Worm (Caenorhabditis elegans) whole organism, early embryonic: Measurements from ENCODE around the gene T23G7.3.

ENCODE experiments used
- B0310.2 ChIP-seq: sonication (generic microtip); optimal IDR thresholded peaks from 2 replicates; lab custom pipeline; 2016; ENCODE audit warnings: mild to moderate bottlenecking, missing genetic modification characterization, missing compliant biosample characterization
- aly-1 ChIP-seq: sonication (generic microtip); optimal IDR thresholded peaks from 2 replicates; lab custom pipeline; 2016; ENCODE audit warnings: missing genetic modification characterization, missing compliant biosample characterization
- ama-1 ChIP-seq: fragments of 150-350 bp; optimal IDR thresholded peaks from 2 replicates; lab custom pipeline; 2014
- ceh-13 ChIP-seq: fragments of 200-800 bp; sonication (Bioruptor generic); optimal IDR thresholded peaks from 2 replicates; lab custom pipeline; 2018; ENCODE audit warnings: mild to moderate bottlenecking, missing genetic modification characterization, missing compliant biosample characterization
- flt-1 ChIP-seq: fragments of 200-800 bp; sonication (Bioruptor generic); IDR thresholded peaks from 2 replicates; pipeline ENCODE4 v1.3.6; 2022; ENCODE audit warnings: missing genetic modification characterization, missing compliant biosample characterization
- hmbx-1 ChIP-seq: sonication (generic microtip); optimal IDR thresholded peaks from 2 replicates; lab custom pipeline; 2016; ENCODE audit warnings: mild to moderate bottlenecking, missing genetic modification characterization, missing compliant biosample characterization
- hmg-4 ChIP-seq: fragments of 200-800 bp; sonication (Bioruptor generic); optimal IDR thresholded peaks from 2 replicates; lab custom pipeline; 2018; ENCODE audit warnings: mild to moderate bottlenecking, missing genetic modification characterization, missing compliant biosample characterization
- hnd-1 ChIP-seq: sonication (generic microtip); optimal IDR thresholded peaks from 2 replicates; lab custom pipeline; 2016; ENCODE audit warnings: missing genetic modification characterization, missing compliant biosample characterization
- pes-1 ChIP-seq: fragments of 200-800 bp; sonication (Bioruptor generic); IDR thresholded peaks from 2 replicates; pipeline ENCODE4 v1.3.6; 2022; ENCODE audit warnings: missing genetic modification reagents, missing genetic modification characterization, missing compliant biosample characterization
- scrt-1 ChIP-seq: fragments of 200-800 bp; sonication (Bioruptor generic); IDR thresholded peaks from 2 replicates; pipeline ENCODE4 v1.3.6; 2022; ENCODE audit warnings: missing genetic modification characterization, missing compliant biosample characterization
- sea-1 ChIP-seq: fragments of 200-800 bp; sonication (Bioruptor generic); conservative IDR thresholded peaks from 2 replicates; pipeline ENCODE4 v1.3.6; 2022; ENCODE audit warnings: missing genetic modification characterization, missing compliant biosample characterization

DNA sequence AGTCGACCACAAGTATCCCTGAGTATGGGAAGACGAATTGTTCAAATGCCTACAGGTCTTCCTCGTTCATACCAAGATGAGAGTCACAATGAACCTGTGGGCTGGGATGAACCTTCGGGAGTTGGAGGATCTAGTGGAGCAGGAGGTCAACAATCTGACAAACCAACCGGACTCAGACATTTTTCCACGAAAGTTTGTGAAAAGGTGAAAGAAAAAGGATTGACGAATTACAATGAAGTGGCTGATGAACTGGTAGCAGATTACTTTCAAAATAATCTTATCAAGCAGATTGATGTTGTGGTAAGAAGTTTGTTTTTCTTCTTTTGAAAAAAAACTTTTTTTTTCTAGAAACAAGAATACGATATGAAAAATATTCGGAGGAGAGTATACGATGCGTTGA is 2.4 kb upstream of the T23G7.3 start:
- TF ChIP-seq ama-1 (lab: Kevin White, UChicago) (no peak), pes-1 (GFP tag; lab: Robert Waterston, UW) (no peak), flt-1 (no peak), aly-1 (tag; lab: Kevin White, UChicago) (no peak), sea-1 (no peak), scrt-1 (GFP tag; lab: Robert Waterston, UW) (no peak), ceh-13 (GFP tag; lab: Kevin White, UChicago) (no peak), hmg-4 (GFP tag; lab: Kevin White, UChicago) (no peak), hnd-1 (tag; lab: Kevin White, UChicago) (no peak), hmbx-1 (no peak), B0310.2 (tag; lab: Kevin White, UChicago) (no peak)
